Worm (Caenorhabditis elegans): ENCODE measurements around the gene F43C11.8.

DNA sequence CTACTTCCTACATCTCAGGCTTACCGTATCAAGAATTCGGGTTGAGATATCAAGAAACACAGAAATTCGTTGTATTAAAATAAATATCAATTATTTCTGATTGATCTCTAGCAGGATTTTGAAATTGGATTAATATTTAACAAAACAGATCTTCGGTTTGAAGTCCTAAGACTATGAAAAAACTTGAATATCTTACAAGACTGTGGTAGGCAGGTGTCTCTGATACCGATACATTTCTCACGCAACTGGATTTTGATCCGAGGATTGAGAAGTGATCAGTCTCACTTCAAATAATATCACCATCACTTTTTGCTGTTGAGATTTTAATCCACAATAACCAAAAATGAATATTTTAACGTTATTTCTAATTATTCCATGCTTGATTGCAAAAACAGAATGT lies 14.4 kb downstream of the F43C11.8 start, which contains the start of gene F43C11.4:
- no peak for TF ChIP-seq sdc-2 (tag; optimal IDR thresholded peaks at IDR 0.05)
- no peak for TF ChIP-seq pha-4 (tag; optimal IDR thresholded peaks at IDR 0.05)
- TF ChIP-seq dve-1 (tag; optimal IDR thresholded peaks at IDR 0.05), result no peak
- no peak for TF ChIP-seq madf-2 (tag; optimal IDR thresholded peaks at IDR 0.05)
- TF ChIP-seq ceh-19 (GFP tag; optimal IDR thresholded peaks at IDR 0.05), result no peak
- TF ChIP-seq elt-2 (tag; optimal IDR thresholded peaks at IDR 0.05), result no peak
- no peak for TF ChIP-seq hlh-8 (tag; optimal IDR thresholded peaks at IDR 0.05)
- no peak for TF ChIP-seq ama-1 (optimal IDR thresholded peaks at IDR 0.05)
- no peak for TF ChIP-seq sox-4 (tag; optimal IDR thresholded peaks at IDR 0.05)
- no peak for TF ChIP-seq unc-3 (GFP tag; conservative IDR thresholded peaks at IDR 0.05)
- TF ChIP-seq unc-3 (tag; optimal IDR thresholded peaks at IDR 0.05), result no peak
- TF ChIP-seq elt-4 (tag; optimal IDR thresholded peaks at IDR 0.05), result no peak

All from whole organism, late embryonic.